Fruit fly (Drosophila melanogaster): ENCODE results near the gene CG6664.

The CG6664 gene

DNA sequence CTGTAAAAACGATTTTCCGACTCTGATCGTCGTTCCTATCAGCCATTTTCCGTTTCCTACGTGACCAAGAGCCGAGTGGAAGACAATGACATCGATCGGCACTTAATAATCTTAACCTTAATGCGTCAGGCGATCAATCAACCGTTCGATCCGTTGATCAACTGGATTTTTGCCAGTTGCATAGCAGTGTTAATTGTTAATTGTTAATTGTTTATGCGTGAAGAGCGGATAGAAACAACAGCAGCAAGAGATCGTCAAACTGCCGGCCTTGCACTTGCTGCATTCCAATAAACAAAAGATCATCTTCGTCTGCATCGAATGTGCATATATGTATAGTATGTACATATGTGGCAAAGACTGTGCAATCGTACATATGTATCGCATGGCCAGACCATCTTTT, 27.5 kb downstream of the CG6664 start:
- TF ChIP-seq CG15011 (GFP tag; optimal IDR thresholded peaks at IDR 0.05) = no peak
- TF ChIP-seq CG6683 (GFP tag; optimal IDR thresholded peaks at IDR 0.05) = no peak
- no peak for TF ChIP-seq Gug (GFP tag; IDR thresholded peaks at IDR 0.05)
- TF ChIP-seq CG6813 (GFP tag; optimal IDR thresholded peaks at IDR 0.05) = no peak
- TF ChIP-seq lilli (GFP tag; optimal IDR thresholded peaks at IDR 0.05) = no peak
- TF ChIP-seq CG9215 (GFP tag; IDR thresholded peaks at IDR 0.05) = no peak
- no peak for TF ChIP-seq Dref (GFP tag; IDR thresholded peaks at IDR 0.05)
- no peak for TF ChIP-seq CG4424 (GFP tag; optimal IDR thresholded peaks at IDR 0.05)
- TF ChIP-seq CkIIα-i1 (GFP tag; IDR thresholded peaks at IDR 0.05) = no peak
- TF ChIP-seq NC2α (GFP tag; optimal IDR thresholded peaks at IDR 0.05) = no peak
- TF ChIP-seq CG12236 (GFP tag; optimal IDR thresholded peaks at IDR 0.05) = no peak
- no peak for TF ChIP-seq chn (GFP tag; optimal IDR thresholded peaks at IDR 0.05)
- no peak for TF ChIP-seq jumu (GFP tag; optimal IDR thresholded peaks at IDR 0.05)
- TF ChIP-seq CG3838 (GFP tag; optimal IDR thresholded peaks at IDR 0.05) = no peak
- no peak for TF ChIP-seq Bteb2 (GFP tag; optimal IDR thresholded peaks at IDR 0.05)
- TF ChIP-seq CG9817 (tag; optimal IDR thresholded peaks at IDR 0.05) = no peak
- no peak for TF ChIP-seq nerfin-2 (GFP tag; IDR thresholded peaks at IDR 0.05; ENCODE audit: partially characterized antibody)
- TF ChIP-seq CG1602 (GFP tag; optimal IDR thresholded peaks at IDR 0.05) = no peak
- TF ChIP-seq sd (tag; optimal IDR thresholded peaks at IDR 0.05) = no peak

DNA sequence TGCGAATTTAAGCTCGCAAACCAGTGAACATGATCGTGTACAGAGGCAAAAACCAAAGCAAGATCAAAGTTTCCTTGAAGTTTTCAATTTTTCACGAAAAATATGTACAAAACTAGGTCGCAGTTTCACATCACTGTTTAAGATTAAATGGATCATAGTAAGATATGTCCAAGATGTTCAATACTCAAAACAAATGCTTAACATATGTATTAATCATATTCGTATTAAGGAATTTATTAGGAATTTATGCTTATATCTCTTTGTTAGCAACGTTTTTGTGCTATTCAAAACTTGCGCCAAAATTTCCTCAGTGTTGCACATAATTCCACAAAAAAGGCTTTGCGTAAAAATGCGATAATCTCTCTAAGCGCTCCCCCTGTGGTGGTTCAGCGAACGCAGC, 28.6 kb downstream of the CG6664 start:
- no peak for TF ChIP-seq mirr (GFP tag; optimal IDR thresholded peaks at IDR 0.05)
- no peak for TF ChIP-seq pan (optimal IDR thresholded peaks at IDR 0.05)
- peak in 1 of 2 experiments; percentile 10 for TF ChIP-seq pan (GFP tag; optimal IDR thresholded peaks at IDR 0.05 in 1 of 2, IDR thresholded peaks at IDR 0.05 in 1 of 2)

DNA sequence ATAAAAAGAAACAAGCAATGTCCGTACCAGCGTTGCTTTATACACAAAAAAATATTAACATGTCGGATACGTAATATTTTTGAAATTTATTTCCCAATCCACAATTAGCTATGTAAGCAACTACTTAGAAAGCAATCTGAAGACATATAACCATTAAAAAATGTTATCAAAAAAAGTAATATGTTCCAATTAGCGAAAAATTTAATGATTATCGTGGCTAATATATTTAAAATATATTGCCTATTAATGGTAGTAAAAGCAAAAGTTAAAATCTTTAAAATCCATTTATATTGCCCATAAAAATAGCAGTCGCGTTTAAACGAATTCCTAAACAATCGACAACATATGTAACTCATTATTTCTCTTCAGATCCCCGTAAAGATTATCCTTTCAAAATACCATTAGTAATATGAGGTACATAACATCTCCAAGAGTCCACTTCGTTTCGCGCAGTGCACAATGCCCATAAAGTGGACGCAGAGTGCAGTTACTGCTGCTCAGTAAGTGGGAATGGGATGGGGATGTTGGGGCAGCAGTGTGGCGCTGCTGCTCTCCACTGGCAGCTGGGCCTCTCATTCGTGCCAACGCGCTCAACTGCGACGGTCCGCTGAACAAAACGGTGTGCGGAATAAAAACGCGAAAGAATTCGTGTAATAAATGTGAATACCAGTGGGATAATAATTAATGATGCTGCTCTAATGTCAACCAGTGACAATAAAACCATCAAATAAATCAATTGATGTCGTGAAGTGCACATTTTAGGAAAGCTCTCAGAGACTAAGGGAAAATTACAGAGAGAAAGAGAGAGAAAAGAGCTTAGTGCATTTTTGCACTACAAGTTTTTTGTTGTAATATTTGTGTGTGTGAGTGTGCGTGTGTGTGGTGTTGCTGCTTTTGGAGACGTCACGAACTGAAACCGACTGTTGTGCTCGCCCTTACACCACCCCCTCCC, 29.6 kb downstream of the CG6664 start:
- TF ChIP-seq Lhr (GFP tag; optimal IDR thresholded peaks at IDR 0.05) (no peak), ash1 (GFP tag; optimal IDR thresholded peaks at IDR 0.05) (no peak), CG2678 (tag; optimal IDR thresholded peaks at IDR 0.05) (peak; percentile 73), pan (optimal IDR thresholded peaks at IDR 0.05) (no peak), pan (GFP tag; optimal IDR thresholded peaks at IDR 0.05 in 1 of 2, IDR thresholded peaks at IDR 0.05 in 1 of 2) (peak in 1 of 2 experiments; percentile 32), CG13894 (tag; optimal IDR thresholded peaks at IDR 0.05) (no peak), emc (GFP tag; optimal IDR thresholded peaks at IDR 0.05) (no peak), vfl (GFP tag; optimal IDR thresholded peaks at IDR 0.05) (no peak), CG31224 (GFP tag; IDR thresholded peaks at IDR 0.05) (no peak), gsb (GFP tag; IDR thresholded peaks at IDR 0.05) (no peak), CG17912 (GFP tag; optimal IDR thresholded peaks at IDR 0.05) (peak; percentile 4), br (optimal IDR thresholded peaks at IDR 0.05) (no peak), CG4707 (GFP tag; optimal IDR thresholded peaks at IDR 0.05) (no peak), sqz (GFP tag; optimal IDR thresholded peaks at IDR 0.05) (no peak), en (GFP tag; optimal IDR thresholded peaks at IDR 0.05) (no peak), CG33213 (GFP tag; optimal IDR thresholded peaks at IDR 0.05) (no peak), knrl (GFP tag; IDR thresholded peaks at IDR 0.05; ENCODE audit: partially characterized antibody) (no peak), CG16813 (GFP tag; IDR thresholded peaks at IDR 0.05; ENCODE audit: partially characterized antibody) (no peak), CG17359 (tag; optimal IDR thresholded peaks at IDR 0.05) (peak; percentile 51), Ptx1 (GFP tag; IDR thresholded peaks at IDR 0.05) (peak; percentile 69), wek (GFP tag; optimal IDR thresholded peaks at IDR 0.05) (no peak), CG1602 (GFP tag; optimal IDR thresholded peaks at IDR 0.05) (peak; percentile 57), bsh (GFP tag; optimal IDR thresholded peaks at IDR 0.05) (peak; percentile 37 to 63), Gug (GFP tag; IDR thresholded peaks at IDR 0.05) (peak; percentile 61; the same call in 2 of the 4 replicates), mirr (GFP tag; optimal IDR thresholded peaks at IDR 0.05) (no peak), Six4 (GFP tag; optimal IDR thresholded peaks at IDR 0.05) (peak; percentile 5), chif (GFP tag; optimal IDR thresholded peaks at IDR 0.05) (peak in 1 of 2 experiments; percentile 39), CG10565 (GFP tag; optimal IDR thresholded peaks at IDR 0.05) (no peak), abd-A (tag; optimal IDR thresholded peaks at IDR 0.05) (peak; percentile 56)
